Worm (Caenorhabditis elegans) whole organism, L4/young adult: ENCODE data around the gene F09C6.11.

Experiments
- W03F9.2 ChIP-seq: fragments of 150-350 bp; optimal IDR thresholded peaks from 2 replicates; lab custom pipeline; 2014; ENCODE audit warnings: missing biosample characterization, missing genetic modification characterization
- dao-5 ChIP-seq: sonication (generic microtip); optimal IDR thresholded peaks from 2 replicates; lab custom pipeline; 2016; ENCODE audit warnings: missing genotype, missing genetic modification characterization, moderate library complexity, missing compliant biosample characterization
- him-1 ChIP-seq: sonication (generic microtip); optimal IDR thresholded peaks from 2 replicates; lab custom pipeline; 2016; ENCODE audit warnings: missing genotype, missing genetic modification reagents, missing genetic modification characterization, missing compliant biosample characterization

F09C6.11 gene

DNA sequence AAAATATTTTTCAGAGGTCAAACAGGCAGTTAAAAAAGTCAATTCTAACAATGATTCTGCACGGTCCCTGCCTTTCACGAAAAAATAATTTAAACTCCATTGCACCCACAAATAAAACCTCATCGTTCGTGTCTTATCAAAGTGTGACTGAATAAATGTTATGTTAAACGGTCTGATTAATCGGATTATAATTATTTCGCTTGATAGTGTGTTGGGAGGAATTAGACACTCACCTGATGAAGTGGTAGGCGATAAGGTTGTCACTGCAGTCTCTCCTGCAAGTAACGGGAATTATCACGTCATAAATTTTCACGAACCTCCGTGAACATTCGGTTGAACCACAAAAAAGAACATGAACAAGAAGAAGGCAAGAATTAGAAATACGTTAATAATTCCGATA is 41.8 kb downstream of the F09C6.11 start:
- TF ChIP-seq him-1 (tag; lab: Kevin White, UChicago) (no peak), dao-5 (no peak), W03F9.2 (tag; lab: Kevin White, UChicago) (no peak)

DNA sequence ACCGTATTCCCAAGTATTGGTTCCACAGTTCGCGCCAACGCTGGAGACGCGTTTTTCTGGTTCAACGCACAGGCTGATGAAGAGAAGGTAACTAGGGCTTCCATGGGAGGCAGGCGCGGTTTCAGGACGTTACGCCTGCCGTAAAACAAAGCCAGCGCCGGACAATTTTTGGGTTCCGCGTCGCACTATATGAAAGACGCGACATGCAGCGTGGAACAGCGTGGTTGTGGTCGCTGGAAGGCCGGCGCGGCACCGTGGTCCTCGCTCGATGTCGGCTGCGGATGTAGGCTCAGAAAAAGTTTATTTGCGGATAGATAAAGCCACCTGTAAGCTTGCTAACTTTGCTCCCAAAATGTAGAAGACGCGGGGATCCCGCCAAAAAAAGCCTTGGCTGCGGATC is 43.7 kb downstream of the F09C6.11 start:
- TF ChIP-seq W03F9.2 (tag; lab: Kevin White, UChicago) (no peak), dao-5 (no peak)

DNA sequence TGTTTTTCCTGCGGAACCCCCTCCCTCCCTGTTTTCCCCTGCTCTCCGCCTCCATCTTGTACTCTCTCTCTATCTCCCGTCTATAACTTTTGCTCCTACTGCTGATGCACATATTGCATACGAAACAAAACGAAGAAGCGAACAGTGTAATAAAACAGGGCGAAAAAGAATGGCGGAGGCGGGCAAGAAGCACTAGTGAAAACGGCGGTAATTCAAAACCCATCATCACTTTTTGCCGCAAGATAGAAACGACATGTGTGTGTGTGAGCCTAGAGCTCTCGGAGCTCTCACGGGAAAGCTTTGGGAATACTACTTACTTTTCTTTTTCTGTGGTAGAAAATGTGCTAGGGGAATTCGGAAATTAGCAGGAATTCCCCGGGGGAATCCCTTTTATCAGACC is 46.0 kb downstream of the F09C6.11 start:
- TF ChIP-seq dao-5 = no peak
- TF ChIP-seq W03F9.2 (tag; lab: Kevin White, UChicago) = no peak
- TF ChIP-seq him-1 (tag; lab: Kevin White, UChicago) = no peak

DNA sequence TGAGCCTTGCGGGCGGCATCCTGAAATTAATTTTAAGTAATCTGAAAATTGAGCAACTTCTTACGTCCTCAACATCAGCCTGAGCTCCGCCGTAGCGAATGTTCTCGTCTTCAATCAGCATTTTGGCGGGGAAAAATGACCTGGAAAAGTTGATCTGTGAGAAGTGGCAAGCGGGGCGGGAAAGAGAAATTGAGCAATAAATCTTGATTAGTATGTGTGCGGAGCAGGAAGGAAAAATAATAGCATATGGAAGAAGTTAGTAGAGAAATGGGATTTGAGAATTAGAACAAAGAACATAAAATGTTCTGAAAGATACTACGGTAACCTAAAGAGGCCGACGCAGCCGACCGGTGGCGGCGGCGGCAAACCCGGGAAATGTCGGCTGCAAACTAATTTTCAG is 47.1 kb downstream of the F09C6.11 start, which contains the start of gene tni-3:
TSS of gene tni-3 (minus strand) at position 140 of the 400 bp plus-strand sequence.
- TF ChIP-seq dao-5 (no peak), him-1 (tag; lab: Kevin White, UChicago) (no peak), W03F9.2 (tag; lab: Kevin White, UChicago) (no peak)

DNA sequence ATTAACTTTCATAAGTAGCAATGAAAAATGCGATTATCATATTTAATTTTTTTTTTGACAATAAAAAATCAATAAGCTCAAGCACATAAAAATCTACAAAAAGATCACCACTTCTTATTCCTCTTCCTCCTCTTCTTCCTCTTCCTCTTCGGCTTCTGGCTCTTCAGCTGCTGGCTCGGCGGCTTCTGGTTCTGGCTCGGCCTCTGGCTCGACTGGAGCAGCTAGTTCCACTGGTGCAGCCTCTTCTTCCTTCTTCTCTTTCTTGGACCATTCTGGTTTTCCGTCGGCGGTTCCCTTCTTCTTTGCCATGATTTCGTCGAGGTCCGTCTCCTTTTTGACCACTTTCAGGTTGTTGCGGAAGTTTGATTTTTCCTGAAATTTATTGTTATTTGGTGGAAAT is 48.4 kb downstream of the F09C6.11 start:
- TF ChIP-seq W03F9.2 (tag; lab: Kevin White, UChicago) (no peak), dao-5 (no peak), him-1 (tag; lab: Kevin White, UChicago) (no peak)

DNA sequence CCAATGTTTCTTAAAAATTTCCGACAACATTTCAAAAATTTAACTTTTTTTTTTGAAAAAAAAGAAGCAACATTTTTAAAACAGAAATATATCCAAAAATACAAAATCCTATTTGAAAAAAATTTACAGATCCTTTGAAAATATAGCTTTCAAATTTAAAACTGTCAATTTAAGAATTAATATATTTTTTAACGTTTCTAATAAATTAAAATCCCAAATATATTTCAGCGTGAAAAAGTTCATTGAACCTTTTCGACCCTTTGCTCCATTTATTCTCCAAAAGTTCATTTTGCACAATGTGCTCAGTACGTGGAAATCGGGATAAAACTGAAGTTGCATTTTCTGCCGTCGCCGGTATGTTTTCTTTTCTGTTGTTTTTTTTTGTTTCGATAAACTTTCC is 49.2 kb downstream of the F09C6.11 start, which contains the start of gene phy-3:
TSS of gene phy-3 (plus strand) at position 301 of the 400 bp plus-strand sequence.
- TF ChIP-seq W03F9.2 (tag; lab: Kevin White, UChicago) (no peak), dao-5 (no peak), him-1 (tag; lab: Kevin White, UChicago) (no peak)

DNA sequence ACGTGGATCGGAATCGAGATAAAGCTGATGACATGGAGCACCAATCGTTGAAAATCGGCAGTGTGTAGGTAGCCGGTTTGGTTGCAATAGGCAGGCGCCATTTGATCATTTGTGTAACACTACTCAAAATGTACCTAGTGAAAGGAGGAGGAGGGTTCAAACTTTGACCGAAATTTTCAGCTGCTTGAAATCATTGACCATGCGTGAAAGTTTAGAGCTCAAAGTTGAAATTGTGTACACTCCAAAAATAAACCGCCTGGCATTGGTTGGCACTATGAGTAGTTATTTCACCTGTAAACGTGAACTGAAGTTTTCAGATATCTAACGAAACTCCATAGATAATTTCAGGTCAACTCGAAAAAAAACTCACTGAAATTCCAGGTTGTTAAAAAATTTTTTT is 50.2 kb downstream of the F09C6.11 start, which contains the start of gene srh-215:
TSS of gene srh-215 (minus strand) at position 101 of the 400 bp plus-strand sequence.
- TF ChIP-seq W03F9.2 (tag; lab: Kevin White, UChicago) (no peak), dao-5 (no peak), him-1 (tag; lab: Kevin White, UChicago) (no peak)
